Worm (Caenorhabditis elegans): ENCODE measurements around the gene R08E5.4.

R08E5.4 gene

DNA sequence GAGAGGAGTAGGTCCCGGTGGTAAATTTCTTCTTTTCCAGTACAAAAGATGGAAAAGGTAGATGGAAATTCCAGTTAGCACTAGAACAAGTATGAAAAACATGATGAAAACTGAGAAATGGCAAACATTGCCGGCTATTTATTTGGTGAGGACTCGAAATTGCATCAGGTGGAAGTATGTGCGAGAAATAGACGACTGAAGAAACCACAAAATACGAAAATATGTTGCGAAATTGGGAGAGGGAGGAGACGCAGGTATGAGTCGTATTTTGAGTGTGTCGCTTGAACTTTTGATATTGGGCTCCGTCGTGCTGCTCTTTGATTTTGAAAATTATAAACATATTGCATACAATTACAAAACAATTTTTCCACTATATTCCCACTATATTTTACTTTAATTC is 35.0 kb downstream of the R08E5.4 start, which contains the start of gene cyp-33C8 (continued):
- no peak for TF ChIP-seq snpc-4 (GFP tag; optimal IDR thresholded peaks at IDR 0.05)
- TF ChIP-seq snpc-4 (tag; optimal IDR thresholded peaks at IDR 0.05), result no peak
- TF ChIP-seq cebp-1 (GFP tag; IDR thresholded peaks at IDR 0.05), result peak; percentile 94
- peak; percentile 97 for TF ChIP-seq cebp-1 (tag; optimal IDR thresholded peaks at IDR 0.05)
- no peak for TF ChIP-seq attf-6 (GFP tag; IDR thresholded peaks at IDR 0.05)
- TF ChIP-seq nhr-179 (tag; optimal IDR thresholded peaks at IDR 0.05), result no peak
- TF ChIP-seq snpc-1.3 (tag; optimal IDR thresholded peaks at IDR 0.05; ENCODE audit: insufficient read depth), result no peak

DNA sequence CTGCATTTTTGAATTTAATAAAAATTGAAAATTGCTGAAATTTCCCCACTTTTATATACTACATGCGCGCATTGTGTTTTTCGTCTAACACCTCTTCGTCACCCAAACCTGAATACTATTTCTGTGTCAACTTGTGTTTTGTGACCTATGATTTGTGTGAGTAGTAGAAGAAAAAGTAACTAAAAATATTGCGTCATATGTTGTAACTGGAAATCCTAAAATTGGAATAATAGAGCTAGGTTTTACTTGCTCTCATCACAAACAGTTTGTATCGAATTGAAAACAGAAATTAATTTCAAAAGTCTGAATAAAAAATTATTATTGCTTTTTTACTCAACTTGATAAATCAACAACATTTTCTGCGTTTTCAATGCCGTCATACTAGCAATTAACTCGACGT is 37.1 kb downstream of the R08E5.4 start, which contains the start of gene R08F11.4:
TSS of gene R08F11.4 (minus strand) at position 29 of the 400 bp plus-strand sequence.
- no peak for TF ChIP-seq ztf-28 (GFP tag; IDR thresholded peaks at IDR 0.05)
- TF ChIP-seq hrde-1 (tag; optimal IDR thresholded peaks at IDR 0.05; ENCODE audit: borderline replicate concordance), result no peak
- TF ChIP-seq let-526 (GFP tag; IDR thresholded peaks at IDR 0.05), result no peak
- no peak for TF ChIP-seq lin-54 (GFP tag; optimal IDR thresholded peaks at IDR 0.05)
- TF ChIP-seq cebp-2 (GFP tag; IDR thresholded peaks at IDR 0.05), result no peak
- TF ChIP-seq sptf-2 (GFP tag; optimal IDR thresholded peaks at IDR 0.05), result no peak
- no peak for TF ChIP-seq snpc-1.1 (tag; optimal IDR thresholded peaks at IDR 0.05; ENCODE audit: insufficient read depth)
- no peak for TF ChIP-seq nhr-27 (tag; optimal IDR thresholded peaks at IDR 0.05)
- TF ChIP-seq hmg-1.2 (GFP tag; IDR thresholded peaks at IDR 0.05), result no peak
- TF ChIP-seq sea-2 (GFP tag; IDR thresholded peaks at IDR 0.05), result no peak
- TF ChIP-seq hlh-12 (tag; optimal IDR thresholded peaks at IDR 0.05), result no peak
- TF ChIP-seq dpl-1 (GFP tag; optimal IDR thresholded peaks at IDR 0.05), result no peak
- no peak for TF ChIP-seq nhr-120 (GFP tag; IDR thresholded peaks at IDR 0.05)
- no peak for TF ChIP-seq nfyb-1 (GFP tag; IDR thresholded peaks at IDR 0.05)
- TF ChIP-seq B0035.1 (tag; optimal IDR thresholded peaks at IDR 0.05), result no peak
- no peak for TF ChIP-seq Y95B8A.8 (GFP tag; IDR thresholded peaks at IDR 0.05)
- no peak for TF ChIP-seq ceh-100 (GFP tag; IDR thresholded peaks at IDR 0.05)
- no peak for TF ChIP-seq F57C9.4 (tag; optimal IDR thresholded peaks at IDR 0.05)
- TF ChIP-seq ekl-4 (GFP tag; IDR thresholded peaks at IDR 0.05), result no peak

DNA sequence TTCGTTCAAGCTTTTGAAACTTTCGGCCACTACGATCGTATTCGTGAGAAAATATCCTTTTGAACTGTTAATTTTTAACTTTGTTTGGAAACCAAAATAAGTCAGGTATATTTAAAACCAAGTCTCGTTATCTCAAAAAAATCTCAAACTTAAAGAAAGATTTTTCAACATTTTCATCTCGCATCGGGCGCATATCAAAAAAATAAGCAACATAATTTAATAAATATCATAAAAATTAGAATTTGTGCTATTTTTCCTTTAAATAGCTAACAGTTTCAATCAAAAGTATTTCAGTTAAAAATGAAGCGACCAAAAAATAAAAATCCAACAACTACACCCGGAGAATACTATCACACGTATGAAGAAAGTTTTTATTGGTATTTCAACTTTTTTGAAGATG is 37.6 kb downstream of the R08E5.4 start, which contains the start of gene srw-7:
TSS of gene srw-7 (plus strand) at position 301 of the 400 bp plus-strand sequence.
- no peak for TF ChIP-seq let-607 (tag; optimal IDR thresholded peaks at IDR 0.05)
- no peak for TF ChIP-seq fkh-3 (tag; optimal IDR thresholded peaks at IDR 0.05)
- TF ChIP-seq Y56A3A.18 (GFP tag; IDR thresholded peaks at IDR 0.05), result no peak
- TF ChIP-seq lag-1 (GFP tag; IDR thresholded peaks at IDR 0.05), result no peak
- TF ChIP-seq sea-2 (GFP tag; IDR thresholded peaks at IDR 0.05), result no peak
- no peak for TF ChIP-seq zim-3 (tag; optimal IDR thresholded peaks at IDR 0.05)
- TF ChIP-seq nhr-179 (tag; optimal IDR thresholded peaks at IDR 0.05), result no peak
- TF ChIP-seq ets-4 (GFP tag; optimal IDR thresholded peaks at IDR 0.05), result no peak
- no peak for TF ChIP-seq unc-130 (GFP tag; optimal IDR thresholded peaks at IDR 0.05)
- TF ChIP-seq atf-7 (tag; optimal IDR thresholded peaks at IDR 0.05), result no peak
- no peak for TF ChIP-seq B0336.3 (GFP tag; IDR thresholded peaks at IDR 0.05)
- no peak for TF ChIP-seq F33H1.4 (GFP tag; IDR thresholded peaks at IDR 0.05)
- TF ChIP-seq ZK185.1 (tag; optimal IDR thresholded peaks at IDR 0.05; ENCODE audit: poor library complexity, severe bottlenecking), result no peak
- no peak for TF ChIP-seq gei-17 (GFP tag; optimal IDR thresholded peaks at IDR 0.05)

All from whole organism, young adult.